Worm (Caenorhabditis elegans) whole organism, young adult: ENCODE measurements around the gene msp-36.

Source experiments
- B0019.2 ChIP-seq: fragments of 200-800 bp; sonication (Bioruptor generic); conservative IDR thresholded peaks from 2 replicates; pipeline ENCODE4 v1.3.6; 2022; ENCODE audit warnings: missing genetic modification reagents, missing genetic modification characterization, missing compliant biosample characterization
- B0336.3 ChIP-seq: fragments of 200-800 bp; sonication (Bioruptor generic); IDR thresholded peaks from 2 replicates; pipeline ENCODE4 v1.3.6; 2022; ENCODE audit warnings: missing genetic modification characterization, missing compliant biosample characterization
- D2030.7 ChIP-seq: fragments of 200-800 bp; sonication (Bioruptor generic); IDR thresholded peaks from 2 replicates; pipeline ENCODE4 v1.3.6; 2022; ENCODE audit warnings: missing genetic modification reagents, missing genetic modification characterization, missing compliant biosample characterization
- F33H1.4 ChIP-seq: fragments of 200-800 bp; sonication (Bioruptor generic); IDR thresholded peaks from 2 replicates; pipeline ENCODE4 v1.3.6; 2022; ENCODE audit warnings: missing genetic modification reagents, missing genetic modification characterization, missing compliant biosample characterization
- F37B4.10 ChIP-seq: fragments of 200-800 bp; sonication (Bioruptor generic); IDR thresholded peaks from 2 replicates; pipeline ENCODE4 v1.3.6; 2022; ENCODE audit warnings: missing genetic modification characterization, missing compliant biosample characterization
- F39B2.1 ChIP-seq: fragments of 200-800 bp; sonication (Bioruptor generic); IDR thresholded peaks from 2 replicates; pipeline ENCODE4 v1.3.6; 2022; ENCODE audit warnings: missing genetic modification reagents, missing genetic modification characterization, missing compliant biosample characterization
- F57A8.1 ChIP-seq: fragments of 200-800 bp; sonication (Bioruptor generic); optimal IDR thresholded peaks from 2 replicates; lab custom pipeline; 2018; ENCODE audit warnings: mild to moderate bottlenecking, missing genetic modification characterization, moderate library complexity, missing compliant biosample characterization
- F57C9.4 ChIP-seq: sonication (generic microtip); optimal IDR thresholded peaks from 2 replicates; lab custom pipeline; 2017; ENCODE audit warnings: mild to moderate bottlenecking, missing genetic modification characterization, missing compliant biosample characterization
- K11D2.4 ChIP-seq: fragments of 200-800 bp; sonication (Bioruptor generic); IDR thresholded peaks from 2 replicates; pipeline ENCODE4 v1.3.6; 2022; ENCODE audit warnings: missing genetic modification reagents, missing genetic modification characterization, missing compliant biosample characterization
- T26A5.8 ChIP-seq: sonication (generic microtip); optimal IDR thresholded peaks from 2 replicates; lab custom pipeline; 2016; ENCODE audit warnings: missing genetic modification characterization, missing compliant biosample characterization
- Y53F4B.3 ChIP-seq: fragments of 200-800 bp; sonication (Bioruptor generic); IDR thresholded peaks from 2 replicates; pipeline ENCODE4 v1.3.6; 2022; ENCODE audit warnings: missing genetic modification reagents, missing genetic modification characterization, missing compliant biosample characterization
- Y56A3A.18 ChIP-seq: fragments of 200-800 bp; sonication (Bioruptor generic); IDR thresholded peaks from 2 replicates; pipeline ENCODE4 v1.3.6; 2022; ENCODE audit warnings: missing genetic modification reagents, missing genetic modification characterization, missing compliant biosample characterization
- ama-1 ChIP-seq, 3 experiments: fragments of 150-350 bp in 1 of 3; sonication (generic microtip) in 2 of 3; optimal IDR thresholded peaks; 2 replicates each; lab custom pipeline; 2014 to 2018; ENCODE audit warnings: missing biosample characterization in 2 of 3, missing genetic modification characterization in 2 of 3, missing genetic modification reagents in 2 of 3
- atf-7 ChIP-seq: sonication (generic microtip); optimal IDR thresholded peaks from 2 replicates; lab custom pipeline; 2017; ENCODE audit warnings: mild to moderate bottlenecking, missing genetic modification characterization, missing compliant biosample characterization
- attf-3 ChIP-seq: fragments of 200-800 bp; sonication (Bioruptor generic); conservative IDR thresholded peaks from 2 replicates; pipeline ENCODE4 v1.3.6; 2022; ENCODE audit warnings: missing genetic modification reagents, missing genetic modification characterization, missing compliant biosample characterization
- ccch-3 ChIP-seq: fragments of 200-800 bp; sonication (Bioruptor generic); optimal IDR thresholded peaks from 2 replicates; lab custom pipeline; 2018; ENCODE audit warnings: mild to moderate bottlenecking, missing genetic modification characterization, missing compliant biosample characterization
- cebp-1 ChIP-seq, 2 experiments: fragments of 200-800 bp in 1 of 2; sonication (Bioruptor generic) in 1 of 2; sonication (generic microtip) in 1 of 2; IDR thresholded peaks in 1 of 2; optimal IDR thresholded peaks in 1 of 2; 2 replicates each; pipeline versions ENCODE4 v1.3.6 to Lab custom; 2017 to 2022; ENCODE audit warnings: missing compliant biosample characterization in 2 of 2, missing genetic modification characterization in 2 of 2, mild to moderate bottlenecking in 1 of 2, missing genetic modification reagents in 1 of 2, moderate library complexity in 1 of 2
- ceh-40 ChIP-seq: fragments of 200-800 bp; sonication (Bioruptor generic); IDR thresholded peaks from 2 replicates; pipeline ENCODE4 v1.3.6; 2022; ENCODE audit warnings: missing genetic modification characterization, missing compliant biosample characterization
- ceh-58 ChIP-seq: fragments of 200-800 bp; sonication (Bioruptor generic); IDR thresholded peaks from 2 replicates; pipeline ENCODE4 v1.3.6; 2022; ENCODE audit warnings: missing genetic modification characterization, missing compliant biosample characterization
- ceh-91 ChIP-seq: fragments of 200-800 bp; sonication (Bioruptor generic); IDR thresholded peaks from 2 replicates; pipeline ENCODE4 v1.3.6; 2022; ENCODE audit warnings: missing genetic modification reagents, missing genetic modification characterization, missing compliant biosample characterization
- dpff-1 ChIP-seq: sonication (generic microtip); optimal IDR thresholded peaks from 2 replicates; lab custom pipeline; 2017; ENCODE audit warnings: mild to moderate bottlenecking, missing genetic modification characterization, missing compliant biosample characterization
- fkh-3 ChIP-seq: sonication (generic microtip); optimal IDR thresholded peaks from 2 replicates; lab custom pipeline; 2016; ENCODE audit warnings: mild to moderate bottlenecking, missing genetic modification characterization, missing compliant biosample characterization
- him-1 ChIP-seq: sonication (generic microtip); optimal IDR thresholded peaks from 2 replicates; lab custom pipeline; 2016; ENCODE audit warnings: missing genotype, missing genetic modification reagents, missing genetic modification characterization, missing compliant biosample characterization
- hrde-1 ChIP-seq: sonication (generic microtip); optimal IDR thresholded peaks from 2 replicates; lab custom pipeline; 2016; ENCODE audit warnings: missing genetic modification characterization, mild to moderate bottlenecking, missing compliant biosample characterization, moderate library complexity, missing genotype, missing genetic modification reagents, borderline replicate concordance
- lag-1 ChIP-seq: fragments of 200-800 bp; sonication (Bioruptor generic); IDR thresholded peaks from 2 replicates; pipeline ENCODE4 v1.3.6; 2022; ENCODE audit warnings: missing genetic modification reagents, missing genetic modification characterization, missing compliant biosample characterization
- lin-26 ChIP-seq: fragments of 200-800 bp; sonication (Bioruptor generic); IDR thresholded peaks from 2 replicates; pipeline ENCODE4 v1.3.6; 2022; ENCODE audit warnings: missing genetic modification reagents, missing genetic modification characterization, missing compliant biosample characterization
- lin-40 ChIP-seq: sonication (generic microtip); optimal IDR thresholded peaks from 2 replicates; lab custom pipeline; 2016; ENCODE audit warnings: missing genetic modification characterization, mild to moderate bottlenecking, missing compliant biosample characterization, missing genotype, missing genetic modification reagents
- lin-54 ChIP-seq: fragments of 200-800 bp; sonication (Bioruptor generic); optimal IDR thresholded peaks from 2 replicates; lab custom pipeline; 2018; ENCODE audit warnings: mild to moderate bottlenecking, missing genetic modification characterization, missing compliant biosample characterization
- lsl-1 ChIP-seq: fragments of 200-800 bp; sonication (Bioruptor generic); optimal IDR thresholded peaks from 2 replicates; lab custom pipeline; 2018; ENCODE audit warnings: mild to moderate bottlenecking, missing genetic modification characterization, moderate library complexity, missing compliant biosample characterization
- madf-6 ChIP-seq: fragments of 200-800 bp; sonication (Bioruptor generic); IDR thresholded peaks from 2 replicates; pipeline ENCODE4 v1.3.6; 2022; ENCODE audit warnings: missing genetic modification reagents, missing genetic modification characterization, missing compliant biosample characterization
- nfya-1 ChIP-seq: sonication (generic microtip); optimal IDR thresholded peaks from 2 replicates; lab custom pipeline; 2017; ENCODE audit warnings: antibody characterized with exemption, missing compliant biosample characterization, missing genetic modification characterization, borderline replicate concordance; ENCODE audit not compliant: insufficient read depth
- nhr-120 ChIP-seq: fragments of 200-800 bp; sonication (Bioruptor generic); IDR thresholded peaks from 2 replicates; pipeline ENCODE4 v1.3.6; 2022; ENCODE audit warnings: missing genetic modification characterization, missing compliant biosample characterization
- nhr-80 ChIP-seq: sonication (generic microtip); optimal IDR thresholded peaks from 2 replicates; lab custom pipeline; 2016; ENCODE audit warnings: missing genetic modification characterization, missing compliant biosample characterization
- pha-4 ChIP-seq: fragments of 150-350 bp; sonication (generic microtip); optimal IDR thresholded peaks from 2 replicates; lab custom pipeline; 2014; ENCODE audit warnings: missing biosample characterization, missing genetic modification reagents, missing genetic modification characterization
- rec-8 ChIP-seq, 2 experiments: sonication (generic microtip); optimal IDR thresholded peaks; 2 replicates each; lab custom pipeline; 2016; ENCODE audit warnings: mild to moderate bottlenecking in 2 of 2, missing genetic modification characterization in 2 of 2, missing genetic modification reagents in 2 of 2, missing genotype in 2 of 2, missing biosample characterization in 1 of 2, missing compliant biosample characterization in 1 of 2, moderate library complexity in 1 of 2
- sea-2 ChIP-seq: fragments of 200-800 bp; sonication (Bioruptor generic); IDR thresholded peaks from 2 replicates; pipeline ENCODE4 v1.3.6; 2022; ENCODE audit warnings: missing genetic modification characterization, missing compliant biosample characterization
- snpc-1.1 ChIP-seq: sonication (generic microtip); optimal IDR thresholded peaks from 2 replicates; lab custom pipeline; 2017; ENCODE audit warnings: missing genetic modification characterization, mild to moderate bottlenecking, missing compliant biosample characterization, antibody characterized with exemption, moderate library complexity, missing genotype, missing genetic modification reagents; ENCODE audit not compliant: insufficient read depth
- snpc-3.4 ChIP-seq: sonication (generic microtip); optimal IDR thresholded peaks from 2 replicates; lab custom pipeline; 2017; ENCODE audit warnings: missing genetic modification characterization, mild to moderate bottlenecking, missing compliant biosample characterization, antibody characterized with exemption, moderate library complexity, missing genotype, missing genetic modification reagents
- tbp1 ChIP-seq: fragments of 200-800 bp; sonication (Bioruptor generic); optimal IDR thresholded peaks from 2 replicates; lab custom pipeline; 2018; ENCODE audit warnings: mild to moderate bottlenecking, missing genetic modification characterization, missing compliant biosample characterization
- xnd-1 ChIP-seq: sonication (generic microtip); optimal IDR thresholded peaks from 2 replicates; lab custom pipeline; 2016; ENCODE audit warnings: missing genotype, missing genetic modification reagents, missing genetic modification characterization, missing compliant biosample characterization
- ztf-22 ChIP-seq: fragments of 200-800 bp; sonication (Bioruptor generic); optimal IDR thresholded peaks from 2 replicates; lab custom pipeline; 2018; ENCODE audit warnings: mild to moderate bottlenecking, missing genetic modification characterization, moderate library complexity, missing compliant biosample characterization
- ztf-28 ChIP-seq: fragments of 200-800 bp; sonication (Bioruptor generic); IDR thresholded peaks from 2 replicates; pipeline ENCODE4 v1.3.6; 2022; ENCODE audit warnings: missing genetic modification reagents, missing genetic modification characterization, missing compliant biosample characterization

The msp-36 gene

ce11 chrIV:10060795-10061194 is 34.4 kb upstream of the msp-36 start:
- TF ChIP-seq ceh-91 (GFP tag; lab: Robert Waterston, UW) (no peak), nhr-80 (peak; percentile 31), cebp-1 (GFP tag; IDR thresholded peaks at IDR 0.05; lab: Robert Waterston, UW) (no peak), cebp-1 (tag; optimal IDR thresholded peaks at IDR 0.05; lab: Kevin White, UChicago) (no peak), dpff-1 (tag; lab: Kevin White, UChicago) (no peak), F33H1.4 (no peak), ccch-3 (no peak), D2030.7 (GFP tag; lab: Robert Waterston, UW) (no peak), lin-40 (tag; lab: Kevin White, UChicago) (no peak), Y53F4B.3 (no peak)

ce11 chrIV:10062728-10063127 is 32.5 kb upstream of the msp-36 start, which contains the start of gene ipla-7:
ipla-7 (minus strand) TSS chrIV:10062849.
- TF ChIP-seq xnd-1 (tag; lab: Kevin White, UChicago): no peak
- no peak for TF ChIP-seq Y56A3A.18 (GFP tag; lab: Robert Waterston, UW)
- peak; percentile 16 for TF ChIP-seq nhr-80

ce11 chrIV:10063941-10064340 is 31.3 kb upstream of the msp-36 start:
- TF ChIP-seq fkh-3 (tag; lab: Kevin White, UChicago): no peak
- no peak for TF ChIP-seq pha-4
- TF ChIP-seq hrde-1 (tag; lab: Kevin White, UChicago): no peak
- no peak for TF ChIP-seq F57C9.4 (tag; lab: Kevin White, UChicago)
- TF ChIP-seq F39B2.1 (GFP tag; lab: Robert Waterston, UW): no peak
- TF ChIP-seq ceh-58: no peak

- no peak for TF ChIP-seq sea-2
- TF ChIP-seq lag-1 (GFP tag; lab: Robert Waterston, UW): no peak
- TF ChIP-seq B0019.2 (GFP tag; lab: Robert Waterston, UW): no peak
- no peak for TF ChIP-seq nhr-120
- TF ChIP-seq lin-54 (GFP tag; lab: Kevin White, UChicago): no peak
- TF ChIP-seq lsl-1 (GFP tag; lab: Kevin White, UChicago): no peak
- no peak for TF ChIP-seq attf-3 (GFP tag; lab: Robert Waterston, UW)
- TF ChIP-seq nhr-80: no peak
- TF ChIP-seq pha-4: no peak
- no peak for TF ChIP-seq lin-26 (GFP tag; lab: Robert Waterston, UW)
- TF ChIP-seq ceh-58: no peak
- no peak for TF ChIP-seq snpc-1.1
- TF ChIP-seq nfya-1 (tag; lab: Kevin White, UChicago): no peak
- TF ChIP-seq ztf-28 (GFP tag; lab: Robert Waterston, UW): no peak
- no peak for TF ChIP-seq F37B4.10
- TF ChIP-seq madf-6 (GFP tag; lab: Robert Waterston, UW): no peak
- no peak for TF ChIP-seq him-1 (tag; lab: Kevin White, UChicago)
- TF ChIP-seq ztf-22: no peak
Measured at ce11 chrIV:10065159-10065558, 30.1 kb upstream of the msp-36 start.

ce11 chrIV:10066456-10066855 is 28.8 kb upstream of the msp-36 start:
- TF ChIP-seq rec-8 (tag; optimal IDR thresholded peaks at IDR 0.05; lab: Kevin White, UChicago): no peak
- TF ChIP-seq madf-6 (GFP tag; lab: Robert Waterston, UW): no peak
- TF ChIP-seq F37B4.10: no peak
- no peak for TF ChIP-seq snpc-3.4 (tag; lab: Kevin White, UChicago)
- no peak for TF ChIP-seq D2030.7 (GFP tag; lab: Robert Waterston, UW)
- no peak for TF ChIP-seq ceh-40 (GFP tag; lab: Robert Waterston, UW)
- TF ChIP-seq F57A8.1 (GFP tag; lab: Kevin White, UChicago): no peak
- TF ChIP-seq nfya-1 (tag; lab: Kevin White, UChicago): no peak
- TF ChIP-seq B0336.3 (GFP tag; lab: Robert Waterston, UW): no peak
- TF ChIP-seq tbp1: no peak
- TF ChIP-seq T26A5.8 (tag; lab: Kevin White, UChicago): no peak
- no peak for TF ChIP-seq K11D2.4 (GFP tag; lab: Robert Waterston, UW)
- no peak for TF ChIP-seq atf-7 (tag; lab: Kevin White, UChicago)
- no peak for TF ChIP-seq ceh-58
- TF ChIP-seq ama-1 (optimal IDR thresholded peaks at IDR 0.05; lab: Kevin White, UChicago): no peak
- TF ChIP-seq ama-1 (GFP tag; optimal IDR thresholded peaks at IDR 0.05; lab: Kevin White, UChicago): no peak
- TF ChIP-seq ztf-22: no peak
